Fruit fly (Drosophila melanogaster) whole organism, embryonic: ENCODE results near the gene fzo.

ENCODE experiments used
- Ada2b ChIP-seq: fragments of 200-800 bp; sonication (Bioruptor generic); IDR thresholded peaks from 2 replicates; pipeline ENCODE4 v1.3.6; 2022; ENCODE audit warnings: missing biosample characterization, missing genetic modification characterization
- Bgb ChIP-seq: fragments of 200-800 bp; sonication (Bioruptor generic); IDR thresholded peaks from 2 replicates; pipeline ENCODE4 v1.3.6; 2022; ENCODE audit warnings: missing biosample characterization, missing genetic modification characterization; ENCODE audit not compliant: partially characterized antibody
- C15 ChIP-seq: fragments of 200-800 bp; sonication (Bioruptor generic); IDR thresholded peaks from 3 replicates; pipeline ENCODE4 v1.3.6; 2022; ENCODE audit warnings: missing biosample characterization, missing genetic modification characterization
- CG10654 ChIP-seq: fragments of 200-800 bp; sonication (Bioruptor generic); optimal IDR thresholded peaks from 2 replicates; lab custom pipeline; 2016; ENCODE audit warnings: missing biosample characterization, missing genetic modification characterization
- CG11456 ChIP-seq: fragments of 200-800 bp; sonication (Bioruptor generic); IDR thresholded peaks from 3 replicates; pipeline ENCODE4 v1.3.6; 2022; ENCODE audit warnings: missing biosample characterization, missing genetic modification characterization
- CG11723 ChIP-seq: fragments of 200-800 bp; sonication (Bioruptor generic); optimal IDR thresholded peaks from 2 replicates; lab custom pipeline; 2017; ENCODE audit warnings: missing biosample characterization, mild to moderate bottlenecking, missing genetic modification characterization
- CG15514 ChIP-seq: fragments of 200-800 bp; sonication (Bioruptor generic); optimal IDR thresholded peaks from 3 replicates; lab custom pipeline; 2017; ENCODE audit warnings: missing biosample characterization, missing genetic modification characterization, mild to moderate bottlenecking, moderate library complexity, missing genetic modification reagents
- CG17568 ChIP-seq: fragments of 200-800 bp; sonication (Bioruptor generic); optimal IDR thresholded peaks from 2 replicates; lab custom pipeline; 2018; ENCODE audit warnings: missing biosample characterization, mild to moderate bottlenecking, missing genetic modification characterization, moderate library complexity
- CG1832 ChIP-seq: fragments of 200-800 bp; sonication (Bioruptor generic); optimal IDR thresholded peaks from 2 replicates; lab custom pipeline; 2017; ENCODE audit warnings: missing biosample characterization, mild to moderate bottlenecking, missing genetic modification characterization, inconsistent platforms
- CG2875 ChIP-seq: fragments of 200-800 bp; sonication (Bioruptor generic); optimal IDR thresholded peaks from 2 replicates; lab custom pipeline; 2017; ENCODE audit warnings: missing biosample characterization, mild to moderate bottlenecking, missing genetic modification characterization, missing genetic modification reagents
- CG3065 ChIP-seq: fragments of 200-800 bp; sonication (Bioruptor generic); optimal IDR thresholded peaks from 2 replicates; lab custom pipeline; 2016; ENCODE audit warnings: missing biosample characterization, missing genetic modification characterization
- CoRest ChIP-seq: fragments of 200-800 bp; sonication (Bioruptor generic); optimal IDR thresholded peaks from 3 replicates; lab custom pipeline; 2018; ENCODE audit warnings: missing biosample characterization, mild to moderate bottlenecking, missing genetic modification characterization, moderate library complexity
- CrebB ChIP-seq: fragments of 200-800 bp; sonication (Bioruptor generic); optimal IDR thresholded peaks from 3 replicates; lab custom pipeline; 2018; ENCODE audit warnings: missing biosample characterization, mild to moderate bottlenecking, missing genetic modification characterization
- Ets97D ChIP-seq: fragments of 200-800 bp; sonication (Bioruptor generic); optimal IDR thresholded peaks from 3 replicates; lab custom pipeline; 2016; ENCODE audit warnings: missing biosample characterization, missing genetic modification characterization
- HLH3B ChIP-seq: fragments of 200-800 bp; sonication (Bioruptor generic); IDR thresholded peaks from 2 replicates; pipeline ENCODE4 v1.3.6; 2022; ENCODE audit warnings: missing biosample characterization, missing genetic modification characterization
- HmgD ChIP-seq: fragments of 200-800 bp; sonication (Bioruptor generic); optimal IDR thresholded peaks from 3 replicates; lab custom pipeline; 2016; ENCODE audit warnings: missing biosample characterization, missing genetic modification characterization
- Nf-YB ChIP-seq: fragments of 200-800 bp; sonication (Bioruptor generic); optimal IDR thresholded peaks from 3 replicates; lab custom pipeline; 2019; ENCODE audit warnings: missing biosample characterization, mild to moderate bottlenecking, missing genetic modification characterization, moderate library complexity
- Nf-YC ChIP-seq: fragments of 200-800 bp; optimal IDR thresholded peaks from 3 replicates; lab custom pipeline; 2019; ENCODE audit warnings: missing biosample characterization, mild to moderate bottlenecking, missing genetic modification characterization, moderate library complexity
- Pdp1 ChIP-seq, 2 experiments: fragments of 200-800 bp; sonication (Bioruptor generic); optimal IDR thresholded peaks; 3 replicates each; lab custom pipeline; 2016; ENCODE audit warnings: missing biosample characterization in 2 of 2, missing genetic modification characterization in 2 of 2, mild to moderate bottlenecking in 1 of 2, moderate library complexity in 1 of 2
- Rfx ChIP-seq: fragments of 200-800 bp; sonication (Bioruptor generic); IDR thresholded peaks from 2 replicates; pipeline ENCODE4 v1.3.6; 2022; ENCODE audit warnings: missing biosample characterization, missing genetic modification characterization
- Six4 ChIP-seq: fragments of 200-800 bp; sonication (Bioruptor generic); optimal IDR thresholded peaks from 2 replicates; lab custom pipeline; 2016; ENCODE audit warnings: missing biosample characterization, missing genetic modification characterization
- ab ChIP-seq: fragments of 200-800 bp; sonication (Bioruptor generic); optimal IDR thresholded peaks from 2 replicates; lab custom pipeline; 2016; ENCODE audit warnings: missing biosample characterization, missing genetic modification characterization
- aop ChIP-seq: fragments of 200-800 bp; sonication (Bioruptor generic); IDR thresholded peaks from 2 replicates; pipeline ENCODE4 v1.3.6; 2022; ENCODE audit warnings: missing biosample characterization, missing genetic modification characterization
- az2 ChIP-seq: fragments of 200-800 bp; sonication (Bioruptor generic); optimal IDR thresholded peaks from 3 replicates; lab custom pipeline; 2016; ENCODE audit warnings: missing biosample characterization, missing genetic modification characterization
- bcd ChIP-seq: fragments of 200-800 bp; sonication (Bioruptor generic); optimal IDR thresholded peaks from 2 replicates; lab custom pipeline; 2017; ENCODE audit warnings: missing biosample characterization, mild to moderate bottlenecking, missing genetic modification characterization
- cg ChIP-seq: fragments of 200-800 bp; sonication (Bioruptor generic); optimal IDR thresholded peaks from 3 replicates; lab custom pipeline; 2019; ENCODE audit warnings: missing biosample characterization, mild to moderate bottlenecking, missing genetic modification characterization, moderate library complexity
- chinmo ChIP-seq: fragments of 200-800 bp; sonication (Bioruptor generic); IDR thresholded peaks from 4 replicates; pipeline ENCODE4 v1.3.6; 2022; ENCODE audit warnings: missing biosample characterization, missing genetic modification characterization; ENCODE audit not compliant: partially characterized antibody
- da ChIP-seq: fragments of 200-800 bp; sonication (Bioruptor generic); optimal IDR thresholded peaks from 2 replicates; lab custom pipeline; 2016; ENCODE audit warnings: missing biosample characterization, missing genetic modification characterization
- eve ChIP-seq, 2 experiments: fragments of >200 bp; optimal IDR thresholded peaks; 2 replicates each; lab custom pipeline; 2017; ENCODE audit warnings: missing biosample characterization in 2 of 2, missing genetic modification characterization in 2 of 2
- ewg ChIP-seq: fragments of 200-800 bp; sonication (Bioruptor generic); optimal IDR thresholded peaks from 3 replicates; lab custom pipeline; 2017; ENCODE audit warnings: mild to moderate bottlenecking, missing biosample characterization, missing genetic modification reagents, missing genetic modification characterization
- ftz-f1 ChIP-seq: fragments of 200-800 bp; sonication (Bioruptor generic); optimal IDR thresholded peaks from 2 replicates; lab custom pipeline; 2016; ENCODE audit warnings: missing biosample characterization, missing genetic modification characterization
- gcm ChIP-seq: fragments of 200-800 bp; sonication (Bioruptor generic); optimal IDR thresholded peaks from 2 replicates; lab custom pipeline; 2019; ENCODE audit warnings: missing biosample characterization, mild to moderate bottlenecking, missing genetic modification characterization, moderate library complexity
- gfzf ChIP-seq: fragments of 200-800 bp; sonication (Bioruptor generic); optimal IDR thresholded peaks from 2 replicates; lab custom pipeline; 2016; ENCODE audit warnings: missing biosample characterization, mild to moderate bottlenecking, missing genetic modification characterization, moderate library complexity
- her ChIP-seq: fragments of 200-800 bp; sonication (Bioruptor generic); optimal IDR thresholded peaks from 2 replicates; lab custom pipeline; 2016; ENCODE audit warnings: missing biosample characterization, missing genetic modification characterization
- hkb ChIP-seq, 2 experiments: fragments of 200-800 bp in 1 of 2; fragments of >200 bp in 1 of 2; sonication (Bioruptor generic) in 1 of 2; IDR thresholded peaks in 1 of 2; optimal IDR thresholded peaks in 1 of 2; 2 replicates each; pipeline versions ENCODE4 v1.3.6 to Lab custom; 2017 to 2022; ENCODE audit warnings: missing biosample characterization in 1 of 2, missing genetic modification characterization in 1 of 2
- kni ChIP-seq: fragments of 200-800 bp; sonication (Bioruptor generic); optimal IDR thresholded peaks from 3 replicates; lab custom pipeline; 2017; ENCODE audit warnings: mild to moderate bottlenecking, missing biosample characterization, missing genetic modification reagents, missing genetic modification characterization
- pfk ChIP-seq: fragments of 200-800 bp; sonication (Bioruptor generic); optimal IDR thresholded peaks from 2 replicates; lab custom pipeline; 2018; ENCODE audit warnings: missing biosample characterization, mild to moderate bottlenecking, missing genetic modification characterization, moderate library complexity
- phol ChIP-seq: fragments of 200-800 bp; sonication (Bioruptor generic); optimal IDR thresholded peaks from 3 replicates; lab custom pipeline; 2018; ENCODE audit warnings: missing biosample characterization, mild to moderate bottlenecking, missing genetic modification characterization, moderate library complexity
- pnt ChIP-seq: fragments of 200-800 bp; sonication (Bioruptor generic); optimal IDR thresholded peaks from 3 replicates; lab custom pipeline; 2016; ENCODE audit warnings: missing biosample characterization, missing genetic modification characterization
- row ChIP-seq: fragments of 200-800 bp; sonication (Bioruptor generic); IDR thresholded peaks from 3 replicates; pipeline ENCODE4 v1.3.6; 2022; ENCODE audit warnings: missing biosample characterization, missing genetic modification characterization
- salm ChIP-seq: fragments of 200-800 bp; sonication (Bioruptor generic); optimal IDR thresholded peaks from 2 replicates; lab custom pipeline; 2018; ENCODE audit warnings: missing biosample characterization, mild to moderate bottlenecking, missing genetic modification characterization
- seq ChIP-seq: fragments of 200-800 bp; sonication (Bioruptor generic); IDR thresholded peaks from 2 replicates; pipeline ENCODE4 v1.3.6; 2022; ENCODE audit warnings: missing biosample characterization, missing genetic modification characterization
- slp2 ChIP-seq: fragments of 200-800 bp; sonication (Bioruptor generic); optimal IDR thresholded peaks from 2 replicates; lab custom pipeline; 2016; ENCODE audit warnings: missing biosample characterization, missing genetic modification characterization
- sob ChIP-seq: fragments of 200-800 bp; sonication (Bioruptor generic); IDR thresholded peaks from 2 replicates; pipeline ENCODE4 v1.3.6; 2022; ENCODE audit warnings: missing biosample characterization, missing genetic modification characterization
- stwl ChIP-seq: fragments of 200-800 bp; sonication (Bioruptor generic); optimal IDR thresholded peaks from 3 replicates; lab custom pipeline; 2018; ENCODE audit warnings: missing biosample characterization, mild to moderate bottlenecking, missing genetic modification characterization, moderate library complexity
- zf30C ChIP-seq: fragments of 200-800 bp; sonication (Bioruptor generic); optimal IDR thresholded peaks from 3 replicates; lab custom pipeline; 2018; ENCODE audit warnings: missing biosample characterization, mild to moderate bottlenecking, missing genetic modification characterization

The fzo gene

dm6 chr3R:23210243-23211215 lies 6.7 kb upstream of the fzo start (continued):
- TF ChIP-seq Ada2b (GFP tag; lab: Robert Waterston, UW): peak; percentile 30; the same call in 1 of the 2 replicates
- no peak for TF ChIP-seq CrebB
- TF ChIP-seq Pdp1 (GFP tag; optimal IDR thresholded peaks at IDR 0.05; lab: Kevin White, UChicago): peak in 1 of 2 experiments; percentile 90
- no peak for TF ChIP-seq eve (GFP tag; optimal IDR thresholded peaks at IDR 0.05; lab: Kevin White, UChicago)
- no peak for TF ChIP-seq Bgb (GFP tag; lab: Robert Waterston, UW)
- TF ChIP-seq pnt: no peak
- 0 out of 2 replicates have a peak, but pooled peaks have one; percentile 9 for TF ChIP-seq HLH3B (GFP tag; lab: Robert Waterston, UW)
- peak; percentile 81 for TF ChIP-seq zf30C (GFP tag; lab: Kevin White, UChicago)
- no peak for TF ChIP-seq pfk
- no peak for TF ChIP-seq aop (GFP tag; lab: Robert Waterston, UW)
- TF ChIP-seq da: no peak
- no peak for TF ChIP-seq stwl (tag; lab: Kevin White, UChicago)
- peak; percentile 61 for TF ChIP-seq row
- peak; percentile 6 for TF ChIP-seq CG15514 (GFP tag; lab: Kevin White, UChicago)
- no peak for TF ChIP-seq kni (GFP tag; lab: Kevin White, UChicago)
- no peak for TF ChIP-seq az2 (GFP tag; lab: Kevin White, UChicago)
- TF ChIP-seq Ets97D (GFP tag; lab: Kevin White, UChicago): no peak
- peak; percentile 17 for TF ChIP-seq Six4 (GFP tag; lab: Kevin White, UChicago)
- TF ChIP-seq CG11456: 0 out of 3 replicates have a peak, but pooled peaks have one; percentile 10
- TF ChIP-seq CG11723 (GFP tag; lab: Kevin White, UChicago): no peak
- TF ChIP-seq, all 482 proteins: peak for 90

DNA sequence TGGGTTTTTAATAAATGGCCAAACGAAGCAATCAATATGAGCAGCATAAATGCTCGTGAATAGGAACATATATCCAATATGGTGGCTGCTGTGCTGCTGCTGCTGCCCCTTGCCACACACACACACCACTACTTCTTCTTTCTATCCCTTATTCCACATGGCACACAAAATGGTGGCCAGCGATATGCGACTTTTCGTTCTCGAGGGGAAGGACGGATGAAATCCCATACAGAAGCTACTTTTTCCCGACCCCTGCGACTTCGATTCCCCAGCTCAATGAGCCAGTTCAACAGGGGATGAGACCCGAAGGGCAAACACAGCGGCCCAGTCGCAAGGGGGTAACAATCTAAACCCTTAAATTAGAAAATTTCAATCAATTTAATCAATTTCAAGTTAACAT lies 3.4 kb upstream of the fzo start:
- TF ChIP-seq Pdp1 (GFP tag; optimal IDR thresholded peaks at IDR 0.05; lab: Kevin White, UChicago) (no peak), cg (GFP tag; lab: Kevin White, UChicago) (peak; percentile 40), Nf-YB (GFP tag; lab: Kevin White, UChicago) (peak; percentile 71), ftz-f1 (GFP tag; lab: Kevin White, UChicago) (no peak), slp2 (GFP tag; lab: Kevin White, UChicago) (no peak), gfzf (no peak), seq (peak; percentile 76; the same call in 1 of the 2 replicates), Nf-YC (tag; lab: Kevin White, UChicago) (peak; percentile 76), chinmo (GFP tag; lab: Robert Waterston, UW) (no peak), phol (peak; percentile 40)

DNA sequence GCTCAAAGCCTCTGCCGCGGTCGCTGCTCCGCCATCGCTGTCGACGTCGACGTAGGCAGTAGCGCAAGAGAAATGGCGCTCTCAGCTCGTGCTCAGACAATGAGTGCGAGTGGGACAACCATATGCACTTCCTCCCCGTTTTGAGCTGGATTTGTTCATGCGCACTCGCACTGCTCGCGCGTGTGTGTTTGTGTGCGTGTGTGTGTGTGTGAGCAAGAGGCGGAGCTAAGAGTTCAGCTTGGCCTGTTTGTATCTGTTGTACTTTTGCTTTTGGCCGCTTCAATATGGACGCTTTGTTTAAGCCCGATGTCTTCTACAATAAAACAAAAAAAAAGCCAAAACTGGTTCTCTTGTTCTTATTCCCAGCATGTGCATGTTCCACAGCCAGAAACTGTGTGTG lies 2.7 kb downstream of the fzo start:
- peak; percentile 23 for TF ChIP-seq CoRest (tag; lab: Kevin White, UChicago)
- no peak for TF ChIP-seq ab
- TF ChIP-seq CG17568: no peak
- TF ChIP-seq sob: peak; percentile 28; the same call in 1 of the 2 replicates
- TF ChIP-seq CG10654 (GFP tag; lab: Kevin White, UChicago): no peak
- TF ChIP-seq C15: no peak
- TF ChIP-seq hkb (optimal IDR thresholded peaks at IDR 0.05; lab: Kevin White, UChicago): no peak
- 0 out of 2 replicates have a peak, but pooled peaks have one; percentile 57 for TF ChIP-seq hkb (GFP tag; IDR thresholded peaks at IDR 0.05; lab: Robert Waterston, UW)
- peak; percentile 30 for TF ChIP-seq bcd (GFP tag; lab: Kevin White, UChicago)
- TF ChIP-seq gcm (GFP tag; lab: Kevin White, UChicago): peak; percentile 30
- TF ChIP-seq CG3065 (GFP tag; lab: Kevin White, UChicago): no peak
- peak; percentile 35; the same call in 1 of the 2 replicates for TF ChIP-seq Rfx (GFP tag; lab: Robert Waterston, UW)
- peak; percentile 7 for TF ChIP-seq her (GFP tag; lab: Kevin White, UChicago)
- TF ChIP-seq CG2875 (GFP tag; lab: Kevin White, UChicago): no peak
- peak; percentile 94 for TF ChIP-seq ewg (GFP tag; lab: Kevin White, UChicago)
- no peak for TF ChIP-seq salm (tag; lab: Kevin White, UChicago)
- TF ChIP-seq CG1832 (GFP tag; lab: Kevin White, UChicago): peak; percentile 86
- TF ChIP-seq HmgD (GFP tag; lab: Kevin White, UChicago): peak; percentile 68
